Worm (Caenorhabditis elegans) whole organism, young adult: ENCODE data around the gene C48B4.9.

Source experiments
- B0019.2 ChIP-seq: fragments of 200-800 bp; sonication (Bioruptor generic); conservative IDR thresholded peaks from 2 replicates; pipeline ENCODE4 v1.3.6; 2022; ENCODE audit warnings: missing genetic modification reagents, missing genetic modification characterization, missing compliant biosample characterization
- B0035.1 ChIP-seq: sonication (generic microtip); optimal IDR thresholded peaks from 2 replicates; lab custom pipeline; 2016; ENCODE audit warnings: missing genetic modification characterization, mild to moderate bottlenecking, missing compliant biosample characterization, missing genotype, missing genetic modification reagents
- F23B12.7 ChIP-seq: sonication (generic microtip); optimal IDR thresholded peaks from 2 replicates; lab custom pipeline; 2017; ENCODE audit warnings: missing genetic modification characterization, mild to moderate bottlenecking, missing compliant biosample characterization, antibody characterized with exemption, moderate library complexity; ENCODE audit not compliant: insufficient read depth
- F52B5.7 ChIP-seq: sonication (generic microtip); optimal IDR thresholded peaks from 2 replicates; lab custom pipeline; 2016; ENCODE audit warnings: mild to moderate bottlenecking, missing genetic modification characterization, missing compliant biosample characterization
- T26A5.8 ChIP-seq: sonication (generic microtip); optimal IDR thresholded peaks from 2 replicates; lab custom pipeline; 2016; ENCODE audit warnings: missing genetic modification characterization, missing compliant biosample characterization
- Y53G8AR.9 ChIP-seq: fragments of 200-800 bp; sonication (Bioruptor generic); conservative IDR thresholded peaks from 2 replicates; pipeline ENCODE4 v1.3.6; 2022; ENCODE audit warnings: missing genetic modification reagents, missing genetic modification characterization, missing compliant biosample characterization
- Y56A3A.18 ChIP-seq: fragments of 200-800 bp; sonication (Bioruptor generic); IDR thresholded peaks from 2 replicates; pipeline ENCODE4 v1.3.6; 2022; ENCODE audit warnings: missing genetic modification reagents, missing genetic modification characterization, missing compliant biosample characterization
- Y95B8A.8 ChIP-seq: fragments of 200-800 bp; sonication (Bioruptor generic); IDR thresholded peaks from 2 replicates; pipeline ENCODE4 v1.3.6; 2022; ENCODE audit warnings: missing genetic modification reagents, missing genetic modification characterization, missing compliant biosample characterization
- ZK185.1 ChIP-seq: sonication (generic microtip); optimal IDR thresholded peaks from 2 replicates; lab custom pipeline; 2016; ENCODE audit warnings: mild to moderate bottlenecking, missing genetic modification characterization, missing compliant biosample characterization; ENCODE audit not compliant: poor library complexity, severe bottlenecking
- ama-1 ChIP-seq, 3 experiments: fragments of 150-350 bp in 1 of 3; sonication (generic microtip) in 2 of 3; optimal IDR thresholded peaks; 2 replicates each; lab custom pipeline; 2014 to 2018; ENCODE audit warnings: missing biosample characterization in 2 of 3, missing genetic modification characterization in 2 of 3, missing genetic modification reagents in 2 of 3
- bed-2 ChIP-seq: fragments of 200-800 bp; sonication (Bioruptor generic); IDR thresholded peaks from 2 replicates; pipeline ENCODE4 v1.3.6; 2022; ENCODE audit warnings: missing genetic modification reagents, missing genetic modification characterization, missing compliant biosample characterization
- cebp-1 ChIP-seq, 2 experiments: fragments of 200-800 bp in 1 of 2; sonication (Bioruptor generic) in 1 of 2; sonication (generic microtip) in 1 of 2; IDR thresholded peaks in 1 of 2; optimal IDR thresholded peaks in 1 of 2; 2 replicates each; pipeline versions ENCODE4 v1.3.6 to Lab custom; 2017 to 2022; ENCODE audit warnings: missing compliant biosample characterization in 2 of 2, missing genetic modification characterization in 2 of 2, mild to moderate bottlenecking in 1 of 2, missing genetic modification reagents in 1 of 2, moderate library complexity in 1 of 2
- cebp-2 ChIP-seq: fragments of 200-800 bp; sonication (Bioruptor generic); IDR thresholded peaks from 2 replicates; pipeline ENCODE4 v1.3.6; 2022; ENCODE audit warnings: missing genetic modification characterization, missing compliant biosample characterization
- ceh-79 ChIP-seq: sonication (generic microtip); optimal IDR thresholded peaks from 2 replicates; lab custom pipeline; 2017; ENCODE audit warnings: mild to moderate bottlenecking, missing genetic modification characterization, missing compliant biosample characterization
- chd-7 ChIP-seq: sonication (generic microtip); optimal IDR thresholded peaks from 2 replicates; lab custom pipeline; 2016; ENCODE audit warnings: mild to moderate bottlenecking, missing genetic modification characterization, moderate library complexity, missing compliant biosample characterization
- dox-1 ChIP-seq: fragments of 200-800 bp; sonication (Bioruptor generic); IDR thresholded peaks from 2 replicates; pipeline ENCODE4 v1.3.6; 2022; ENCODE audit warnings: missing genetic modification reagents, missing genetic modification characterization, missing compliant biosample characterization
- dpl-1 ChIP-seq: fragments of 150-350 bp; optimal IDR thresholded peaks from 2 replicates; lab custom pipeline; 2014; ENCODE audit warnings: missing biosample characterization, missing genetic modification reagents, missing genetic modification characterization
- egl-18 ChIP-seq: fragments of 200-800 bp; sonication (Bioruptor generic); IDR thresholded peaks from 2 replicates; pipeline ENCODE4 v1.3.6; 2022; ENCODE audit warnings: missing genetic modification reagents, missing genetic modification characterization, missing compliant biosample characterization
- egl-44 ChIP-seq: fragments of 200-800 bp; sonication (Bioruptor generic); IDR thresholded peaks from 2 replicates; pipeline ENCODE4 v1.3.6; 2022; ENCODE audit warnings: missing genetic modification reagents, missing genetic modification characterization, missing compliant biosample characterization
- fkh-3 ChIP-seq: sonication (generic microtip); optimal IDR thresholded peaks from 2 replicates; lab custom pipeline; 2016; ENCODE audit warnings: mild to moderate bottlenecking, missing genetic modification characterization, missing compliant biosample characterization
- hlh-12 ChIP-seq: sonication (generic microtip); optimal IDR thresholded peaks from 2 replicates; lab custom pipeline; 2016; ENCODE audit warnings: missing genetic modification characterization, missing compliant biosample characterization
- hmg-20 ChIP-seq: fragments of 200-800 bp; sonication (Bioruptor generic); IDR thresholded peaks from 2 replicates; pipeline ENCODE4 v1.3.6; 2022; ENCODE audit warnings: missing genetic modification reagents, missing genetic modification characterization, missing compliant biosample characterization
- hsf-1 ChIP-seq: fragments of 200-800 bp; sonication (Bioruptor generic); IDR thresholded peaks from 2 replicates; pipeline ENCODE4 v1.3.6; 2022; ENCODE audit warnings: missing genetic modification reagents, missing genetic modification characterization, missing compliant biosample characterization
- let-607 ChIP-seq, 2 experiments: fragments of 200-800 bp in 1 of 2; sonication (Bioruptor generic) in 1 of 2; sonication (generic microtip) in 1 of 2; optimal IDR thresholded peaks; 2 replicates each; lab custom pipeline; 2016 to 2018; ENCODE audit warnings: mild to moderate bottlenecking in 2 of 2, missing compliant biosample characterization in 2 of 2, missing genetic modification characterization in 2 of 2, moderate library complexity in 2 of 2, missing genotype in 1 of 2
- lsy-27 ChIP-seq: sonication (generic microtip); optimal IDR thresholded peaks from 2 replicates; lab custom pipeline; 2017; ENCODE audit warnings: missing genetic modification characterization, mild to moderate bottlenecking, missing compliant biosample characterization, antibody characterized with exemption, missing genotype, borderline replicate concordance; ENCODE audit not compliant: insufficient read depth
- madf-6 ChIP-seq: fragments of 200-800 bp; sonication (Bioruptor generic); IDR thresholded peaks from 2 replicates; pipeline ENCODE4 v1.3.6; 2022; ENCODE audit warnings: missing genetic modification reagents, missing genetic modification characterization, missing compliant biosample characterization
- mel-28 ChIP-seq: sonication (generic microtip); optimal IDR thresholded peaks from 2 replicates; lab custom pipeline; 2016; ENCODE audit warnings: borderline replicate concordance, mild to moderate bottlenecking, missing genetic modification characterization, missing compliant biosample characterization
- nfya-1 ChIP-seq: sonication (generic microtip); optimal IDR thresholded peaks from 2 replicates; lab custom pipeline; 2017; ENCODE audit warnings: antibody characterized with exemption, missing compliant biosample characterization, missing genetic modification characterization, borderline replicate concordance; ENCODE audit not compliant: insufficient read depth
- nfya-2 ChIP-seq: fragments of 200-800 bp; sonication (Bioruptor generic); IDR thresholded peaks from 2 replicates; pipeline ENCODE4 v1.3.6; 2022; ENCODE audit warnings: missing genetic modification reagents, missing genetic modification characterization, missing compliant biosample characterization
- nhr-80 ChIP-seq: sonication (generic microtip); optimal IDR thresholded peaks from 2 replicates; lab custom pipeline; 2016; ENCODE audit warnings: missing genetic modification characterization, missing compliant biosample characterization
- rcor-1 ChIP-seq: fragments of 200-800 bp; sonication (Bioruptor generic); IDR thresholded peaks from 2 replicates; pipeline ENCODE4 v1.3.6; 2022; ENCODE audit warnings: missing genetic modification reagents, missing genetic modification characterization, missing compliant biosample characterization
- rpc-1 ChIP-seq, 2 experiments: fragments of 150-350 bp in 1 of 2; sonication (generic microtip) in 1 of 2; optimal IDR thresholded peaks; 2 replicates each; lab custom pipeline; 2014 to 2018; ENCODE audit warnings: missing biosample characterization in 1 of 2, missing genetic modification characterization in 1 of 2, missing genetic modification reagents in 1 of 2, missing genotype in 1 of 2
- sdz-38 ChIP-seq: sonication (generic microtip); optimal IDR thresholded peaks from 2 replicates; lab custom pipeline; 2016; ENCODE audit warnings: missing genotype, missing genetic modification characterization, missing compliant biosample characterization
- snpc-1.3 ChIP-seq: sonication (generic microtip); optimal IDR thresholded peaks from 2 replicates; lab custom pipeline; 2017; ENCODE audit warnings: missing genetic modification characterization, mild to moderate bottlenecking, missing compliant biosample characterization, antibody characterized with exemption, moderate library complexity, missing genotype, missing genetic modification reagents; ENCODE audit not compliant: insufficient read depth
- snpc-3.4 ChIP-seq: sonication (generic microtip); optimal IDR thresholded peaks from 2 replicates; lab custom pipeline; 2017; ENCODE audit warnings: missing genetic modification characterization, mild to moderate bottlenecking, missing compliant biosample characterization, antibody characterized with exemption, moderate library complexity, missing genotype, missing genetic modification reagents
- snpc-4 ChIP-seq, 5 experiments: fragments of 150-350 bp in 1 of 5; sonication (generic microtip) in 4 of 5; optimal IDR thresholded peaks; 2 replicates each; lab custom pipeline; 2014 to 2018; ENCODE audit warnings: missing genetic modification characterization in 5 of 5, missing biosample characterization in 3 of 5, antibody characterized with exemption in 2 of 5, mild to moderate bottlenecking in 2 of 5, missing compliant biosample characterization in 2 of 5, missing genotype in 2 of 5, moderate library complexity in 2 of 5, missing genetic modification reagents in 1 of 5
- somi-1 ChIP-seq: fragments of 200-800 bp; sonication (Bioruptor generic); optimal IDR thresholded peaks from 2 replicates; lab custom pipeline; 2018; ENCODE audit warnings: mild to moderate bottlenecking, missing genetic modification characterization, missing compliant biosample characterization
- sptf-2 ChIP-seq: fragments of 200-800 bp; sonication (Bioruptor generic); optimal IDR thresholded peaks from 2 replicates; lab custom pipeline; 2018; ENCODE audit warnings: mild to moderate bottlenecking, missing genetic modification characterization, missing compliant biosample characterization
- tbp1 ChIP-seq: fragments of 200-800 bp; sonication (Bioruptor generic); optimal IDR thresholded peaks from 2 replicates; lab custom pipeline; 2018; ENCODE audit warnings: mild to moderate bottlenecking, missing genetic modification characterization, missing compliant biosample characterization
- tbx-9 ChIP-seq: sonication (generic microtip); optimal IDR thresholded peaks from 2 replicates; lab custom pipeline; 2016; ENCODE audit warnings: borderline replicate concordance, missing genetic modification characterization, inconsistent platforms, missing compliant biosample characterization
- tlf-1 ChIP-seq: fragments of 200-800 bp; sonication (Bioruptor generic); optimal IDR thresholded peaks from 2 replicates; lab custom pipeline; 2018; ENCODE audit warnings: mild to moderate bottlenecking, missing genetic modification characterization, missing compliant biosample characterization
- unc-130 ChIP-seq: sonication (generic microtip); optimal IDR thresholded peaks from 2 replicates; lab custom pipeline; 2016; ENCODE audit warnings: missing genetic modification reagents, missing genetic modification characterization, missing compliant biosample characterization
- ztf-25 ChIP-seq: fragments of 200-800 bp; sonication (Bioruptor generic); IDR thresholded peaks from 2 replicates; pipeline ENCODE4 v1.3.6; 2022; ENCODE audit warnings: missing genetic modification reagents, missing genetic modification characterization, missing compliant biosample characterization
- ztf-3 ChIP-seq: fragments of 200-800 bp; sonication (Bioruptor generic); optimal IDR thresholded peaks from 2 replicates; lab custom pipeline; 2018; ENCODE audit warnings: mild to moderate bottlenecking, missing genetic modification characterization, missing compliant biosample characterization

The C48B4.9 gene

ce11 chrIII:9521410-9522090 is 41.6 kb downstream of the C48B4.9 start, which contains the start of the genes clu-1 and prp-40 (continued):
- TF ChIP-seq nfya-1 = no peak
- TF ChIP-seq sdz-38 = no peak
- peak; percentile 69 for TF ChIP-seq ZK185.1 (tag; lab: Kevin White, UChicago)
- no peak for TF ChIP-seq Y56A3A.18 (GFP tag; lab: Robert Waterston, UW)
- no peak for TF ChIP-seq egl-18 (GFP tag; lab: Robert Waterston, UW)
- peak; percentile 94 for TF ChIP-seq dox-1
- TF ChIP-seq nhr-80 (tag; lab: Kevin White, UChicago) = peak; percentile 76
- no peak for TF ChIP-seq egl-44 (GFP tag; lab: Robert Waterston, UW)
- TF ChIP-seq ztf-25 (GFP tag; lab: Robert Waterston, UW) = no peak
- peak; percentile 13 for TF ChIP-seq sptf-2 (GFP tag; lab: Kevin White, UChicago)
- TF ChIP-seq cebp-2 (GFP tag; lab: Robert Waterston, UW) = no peak
- TF ChIP-seq ama-1 (optimal IDR thresholded peaks at IDR 0.05; lab: Kevin White, UChicago) = no peak
- TF ChIP-seq ama-1 (GFP tag; optimal IDR thresholded peaks at IDR 0.05; lab: Kevin White, UChicago) = no peak
- no peak for TF ChIP-seq B0035.1 (tag; lab: Kevin White, UChicago)
- TF ChIP-seq B0019.2 (GFP tag; lab: Robert Waterston, UW) = 0 out of 2 replicates have a peak, but pooled peaks have one; percentile 33
- peak; percentile 39 for TF ChIP-seq dpl-1 (GFP tag; lab: Kevin White, UChicago)
- no peak for TF ChIP-seq bed-2
- no peak for TF ChIP-seq hlh-12 (tag; lab: Kevin White, UChicago)
- no peak for TF ChIP-seq F52B5.7 (tag; lab: Kevin White, UChicago)
- no peak for TF ChIP-seq tbx-9
- TF ChIP-seq Y53G8AR.9 (GFP tag; lab: Robert Waterston, UW) = peak; percentile 80; the same call in 1 of the 2 replicates
- TF ChIP-seq cebp-1 (GFP tag; IDR thresholded peaks at IDR 0.05; lab: Robert Waterston, UW) = no peak
- TF ChIP-seq cebp-1 (tag; optimal IDR thresholded peaks at IDR 0.05; lab: Kevin White, UChicago) = peak; percentile 78
- no peak for TF ChIP-seq fkh-3
- peak; percentile 39 for TF ChIP-seq unc-130 (GFP tag; lab: Kevin White, UChicago)
- TF ChIP-seq ztf-3 = no peak
- TF ChIP-seq snpc-3.4 (tag; lab: Kevin White, UChicago) = no peak
- TF ChIP-seq Y95B8A.8 (GFP tag; lab: Robert Waterston, UW) = no peak
- TF ChIP-seq hmg-20 (GFP tag; lab: Robert Waterston, UW) = peak; percentile 64; the same call in 1 of the 2 replicates
- peak; percentile 90 for TF ChIP-seq F23B12.7 (tag; lab: Kevin White, UChicago)
- no peak for TF ChIP-seq lsy-27 (tag; lab: Kevin White, UChicago)
- TF ChIP-seq rpc-1 (optimal IDR thresholded peaks at IDR 0.05; lab: Kevin White, UChicago) = no peak
- no peak for TF ChIP-seq rpc-1 (tag; optimal IDR thresholded peaks at IDR 0.05; lab: Kevin White, UChicago)
- TF ChIP-seq chd-7 (tag; lab: Kevin White, UChicago) = no peak
- TF ChIP-seq tbp1 = peak; percentile 58
- TF ChIP-seq T26A5.8 (tag; lab: Kevin White, UChicago) = no peak
- peak; percentile 70 for TF ChIP-seq rcor-1 (GFP tag; lab: Robert Waterston, UW)
- peak in 1 of 2 experiments; percentile 54 for TF ChIP-seq let-607 (tag; optimal IDR thresholded peaks at IDR 0.05; lab: Kevin White, UChicago)
- peak; percentile 69 for TF ChIP-seq tlf-1
- TF ChIP-seq nfya-2 (GFP tag; lab: Robert Waterston, UW) = no peak
- no peak for TF ChIP-seq somi-1 (GFP tag; lab: Kevin White, UChicago)
- no peak for TF ChIP-seq snpc-4 (GFP tag; optimal IDR thresholded peaks at IDR 0.05; lab: Kevin White, UChicago)
- TF ChIP-seq snpc-4 (tag; optimal IDR thresholded peaks at IDR 0.05; lab: Kevin White, UChicago) = peak; percentile 64 to 77 (median 70)
- TF ChIP-seq mel-28 = no peak
- TF ChIP-seq ceh-79 (tag; lab: Kevin White, UChicago) = no peak
- TF ChIP-seq snpc-1.3 (tag; lab: Kevin White, UChicago) = peak; percentile 76
- peak; percentile 35; the same call in 1 of the 2 replicates for TF ChIP-seq hsf-1 (GFP tag; lab: Robert Waterston, UW)
- peak; percentile 79 for TF ChIP-seq madf-6 (GFP tag; lab: Robert Waterston, UW)
